Worm (Caenorhabditis elegans): Measurements from ENCODE around the gene glt-3.

Gene glt-3

DNA sequence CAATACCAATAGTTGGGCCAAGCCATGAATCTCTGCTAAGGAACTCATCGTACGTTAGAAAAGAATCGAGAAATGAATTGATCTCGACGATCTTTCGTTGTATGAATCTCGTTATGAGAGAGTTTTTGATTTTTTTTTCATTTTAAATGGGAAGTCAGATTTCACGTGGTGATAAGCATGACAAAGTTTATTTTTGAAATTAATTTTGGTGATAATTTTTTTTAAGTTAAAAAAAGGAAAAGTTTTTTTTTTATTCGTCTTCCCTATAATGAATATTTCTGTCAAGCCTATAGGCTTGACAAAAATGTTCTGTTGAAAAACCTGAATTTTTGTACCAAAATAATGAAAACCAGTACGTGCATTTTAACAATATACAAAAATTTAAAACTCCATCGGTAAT is 5.8 kb downstream of the glt-3 start, which contains the start of gene K08F4.5:
Gene K08F4.5, minus strand, starts transcription at position 101 of the 400 bp plus-strand sequence.
- TF ChIP-seq daf-8 (GFP tag; IDR thresholded peaks at IDR 0.05) (no peak), nhr-237 (tag; optimal IDR thresholded peaks at IDR 0.05) (no peak), snpc-1.2 (GFP tag; IDR thresholded peaks at IDR 0.05) (no peak), aly-2 (tag; optimal IDR thresholded peaks at IDR 0.05) (no peak), snpc-4 (tag; optimal IDR thresholded peaks at IDR 0.05) (no peak), zfp-2 (tag; optimal IDR thresholded peaks at IDR 0.05) (no peak), ceh-62 (tag; optimal IDR thresholded peaks at IDR 0.05) (no peak), lim-7 (GFP tag; IDR thresholded peaks at IDR 0.05) (no peak), T20F7.1 (GFP tag; optimal IDR thresholded peaks at IDR 0.05) (no peak), set-16 (GFP tag; IDR thresholded peaks at IDR 0.05) (no peak), lin-29 (GFP tag; IDR thresholded peaks at IDR 0.05) (no peak), lin-1 (GFP tag; IDR thresholded peaks at IDR 0.05) (no peak), nhr-76 (tag; optimal IDR thresholded peaks at IDR 0.05) (no peak), jun-1 (tag; optimal IDR thresholded peaks at IDR 0.05) (no peak), dmd-9 (GFP tag; IDR thresholded peaks at IDR 0.05) (no peak), mxl-3 (GFP tag; optimal IDR thresholded peaks at IDR 0.05) (no peak), zip-11 (GFP tag; IDR thresholded peaks at IDR 0.05) (no peak), php-3 (GFP tag; IDR thresholded peaks at IDR 0.05) (no peak), Y5F2A.4 (GFP tag; optimal IDR thresholded peaks at IDR 0.05) (no peak)

DNA sequence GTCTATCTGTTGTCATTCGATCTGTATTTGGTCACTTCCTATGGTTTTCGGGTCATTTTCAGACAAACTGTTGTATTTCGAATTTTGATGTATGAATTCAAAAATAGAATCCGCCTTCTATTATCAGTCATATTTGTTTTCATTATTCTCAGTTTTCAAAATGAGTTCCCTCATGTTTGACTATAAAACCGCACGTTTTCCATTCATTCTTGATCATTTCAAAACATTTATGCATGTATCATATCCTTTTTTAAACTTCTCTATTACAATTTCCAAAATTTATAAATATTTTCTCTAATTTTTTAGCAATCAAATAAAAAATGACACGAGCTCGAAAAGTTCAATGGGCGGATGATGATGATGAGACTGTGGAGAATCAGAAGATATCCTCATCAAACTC is 7.7 kb downstream of the glt-3 start, which contains the start of gene K08F4.12:
Gene K08F4.12, plus strand, starts transcription at position 301 of the 400 bp plus-strand sequence.
- TF ChIP-seq ceh-20 (GFP tag; IDR thresholded peaks at IDR 0.05) (no peak), ctbp-1 (GFP tag; IDR thresholded peaks at IDR 0.05) (no peak), cey-2 (tag; optimal IDR thresholded peaks at IDR 0.05; ENCODE audit: borderline replicate concordance, insufficient read depth) (no peak), nhr-77 (tag; optimal IDR thresholded peaks at IDR 0.05) (no peak), R02D3.7 (tag; optimal IDR thresholded peaks at IDR 0.05) (no peak), nhr-48 (tag; optimal IDR thresholded peaks at IDR 0.05) (no peak), Y105C5A.15 (GFP tag; IDR thresholded peaks at IDR 0.05) (no peak), dpl-1 (GFP tag; optimal IDR thresholded peaks at IDR 0.05) (no peak), unc-39 (tag; optimal IDR thresholded peaks at IDR 0.05) (no peak), zfp-3 (GFP tag; conservative IDR thresholded peaks at IDR 0.05) (no peak), dmd-6 (GFP tag; IDR thresholded peaks at IDR 0.05) (no peak), saeg-2 (GFP tag; IDR thresholded peaks at IDR 0.05) (no peak), rbr-2 (tag; optimal IDR thresholded peaks at IDR 0.05) (no peak)

DNA sequence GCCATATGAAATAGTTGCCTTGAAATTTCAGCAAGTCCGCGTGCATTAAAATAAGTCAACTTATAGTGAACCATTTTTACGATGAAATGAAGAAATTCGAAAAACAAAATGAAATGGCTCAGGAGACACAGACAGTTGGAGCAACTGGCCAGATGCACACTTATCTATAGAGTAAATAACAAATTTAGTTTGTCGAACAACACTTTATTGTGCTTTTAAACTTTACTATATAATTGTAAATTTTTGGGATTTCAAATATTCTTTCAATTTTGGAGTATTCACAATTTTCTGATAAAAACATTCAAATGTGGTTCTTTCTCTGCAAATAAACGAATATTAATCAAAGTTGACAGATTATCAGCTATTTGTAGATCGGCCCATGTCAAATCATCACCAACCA is 10.1 kb downstream of the glt-3 start, which contains the start of gene gst-3:
Gene gst-3, minus strand, starts transcription at position 101 of the 400 bp plus-strand sequence.
- no peak for TF ChIP-seq sdz-12 (GFP tag; optimal IDR thresholded peaks at IDR 0.05)
- TF ChIP-seq tag-97 (GFP tag; IDR thresholded peaks at IDR 0.05): no peak
- peak in 1 of 2 experiments; percentile 23 for TF ChIP-seq unc-62 (GFP tag; optimal IDR thresholded peaks at IDR 0.05 in 1 of 2)
- no peak for TF ChIP-seq unc-62 (tag; optimal IDR thresholded peaks at IDR 0.05)

DNA sequence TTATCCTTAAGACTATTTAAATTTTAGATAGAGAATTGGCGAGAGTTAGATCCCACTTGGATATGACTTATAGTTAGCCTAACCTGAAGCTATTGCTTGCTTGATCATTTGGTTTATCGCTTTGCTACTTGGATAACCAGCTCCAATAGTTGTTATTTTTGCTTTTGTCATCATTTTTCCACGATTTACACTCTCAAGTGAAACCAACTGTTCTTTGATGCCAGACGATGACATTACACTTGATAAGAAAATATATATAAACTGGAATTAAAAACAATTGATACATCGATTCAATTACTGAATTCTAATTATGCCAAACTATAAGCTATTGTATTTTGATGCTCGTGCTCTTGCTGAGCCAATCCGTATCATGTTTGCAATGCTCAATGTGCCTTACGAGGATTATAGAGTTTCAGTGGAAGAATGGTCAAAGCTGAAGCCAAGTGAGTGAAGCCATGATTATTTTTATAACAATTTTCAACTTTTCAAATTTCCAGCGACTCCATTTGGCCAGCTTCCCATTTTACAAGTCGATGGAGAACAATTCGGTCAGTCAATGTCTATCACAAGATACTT is 12.0 kb downstream of the glt-3 start, which contains the start of the genes gst-2, gst-4 and dhs-12:
Gene gst-2, minus strand, starts transcription at position 132 of the 576 bp plus-strand sequence.
Gene gst-4, plus strand, starts transcription at position 296 of the 576 bp plus-strand sequence.
Gene dhs-12, plus strand, starts transcription at position 526 of the 576 bp plus-strand sequence.
- TF ChIP-seq daf-16 (GFP tag; optimal IDR thresholded peaks at IDR 0.05) (no peak), daf-16 (tag; optimal IDR thresholded peaks at IDR 0.05) (peak; percentile 59), dve-1 (tag; optimal IDR thresholded peaks at IDR 0.05; ENCODE audit: insufficient read depth) (peak; percentile 9), T20F7.1 (GFP tag; optimal IDR thresholded peaks at IDR 0.05) (no peak), R02D3.7 (tag; optimal IDR thresholded peaks at IDR 0.05) (no peak)

Measured in whole organism, L4 larva.